Fruit fly (Drosophila melanogaster): ENCODE data around the gene CG9154.

Gene CG9154

DNA sequence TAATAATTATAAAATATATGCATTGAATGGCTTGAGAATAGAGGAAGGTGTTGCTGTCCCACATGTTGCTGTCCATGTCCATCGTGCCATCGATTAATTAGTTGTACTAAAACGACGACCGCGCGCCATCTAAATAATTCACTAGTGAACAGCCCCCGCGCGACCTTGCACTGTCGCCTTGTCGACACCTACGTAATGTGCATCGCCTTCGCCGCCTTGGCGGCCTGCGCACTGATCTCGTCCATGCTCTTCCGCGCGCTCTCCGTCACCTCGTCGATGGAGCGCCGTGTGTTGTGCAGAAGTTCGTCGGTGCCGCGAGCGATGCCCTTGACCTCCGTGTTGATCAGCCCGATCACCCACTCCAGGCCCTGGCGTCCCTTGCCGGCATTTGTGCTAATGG lies 23.6 kb downstream of the CG9154 start:
- TF ChIP-seq HLH106 (tag; optimal IDR thresholded peaks at IDR 0.05) (no peak), psq (GFP tag; optimal IDR thresholded peaks at IDR 0.05) (no peak), OdsH (GFP tag; optimal IDR thresholded peaks at IDR 0.05) (no peak), sv (GFP tag; optimal IDR thresholded peaks at IDR 0.05) (no peak), Dfd (GFP tag; optimal IDR thresholded peaks at IDR 0.05) (no peak), Vsx2 (GFP tag; optimal IDR thresholded peaks at IDR 0.05; ENCODE audit: partially characterized antibody) (no peak), h (GFP tag; optimal IDR thresholded peaks at IDR 0.05) (no peak), Dif (GFP tag; optimal IDR thresholded peaks at IDR 0.05; ENCODE audit: partially characterized antibody) (no peak)

DNA sequence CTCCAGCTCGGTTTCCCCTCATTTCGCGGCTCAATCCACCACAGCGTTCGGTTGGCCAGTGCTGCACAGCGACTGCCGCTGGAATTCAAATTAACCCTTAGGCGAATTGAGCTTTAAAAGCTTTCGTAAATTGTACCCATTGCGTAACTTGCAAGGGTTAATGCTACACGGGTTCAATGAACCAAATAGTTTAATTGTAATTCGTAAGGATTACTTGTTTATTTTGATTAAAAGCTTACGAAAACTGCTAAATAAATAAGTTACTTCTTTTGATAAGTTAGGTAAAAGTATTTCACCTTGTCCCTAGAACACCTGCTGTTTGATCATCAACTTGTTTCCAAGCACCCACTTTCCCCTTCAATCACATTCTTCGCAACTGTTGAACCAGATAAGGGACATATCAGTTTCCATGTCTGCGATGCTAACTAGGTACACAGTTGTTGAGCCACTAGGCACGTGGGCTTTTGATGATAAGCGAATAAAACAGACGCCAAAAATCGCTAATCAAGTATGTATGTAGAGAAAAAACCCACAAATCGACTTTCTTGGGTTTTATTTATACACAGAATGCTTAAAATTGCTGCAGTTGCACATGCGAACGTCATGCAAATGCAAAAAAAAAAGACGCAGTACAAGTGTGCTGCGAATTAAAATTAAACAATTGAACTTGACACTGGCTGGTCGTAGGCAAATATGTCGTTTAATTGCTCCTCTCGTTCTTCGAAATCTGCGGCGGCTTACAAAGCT lies 24.3 kb downstream of the CG9154 start, which contains the start of gene Pfas:
Gene Pfas, minus strand, starts transcription at position 79 of the 747 bp plus-strand sequence.
- TF ChIP-seq dl (GFP tag; optimal IDR thresholded peaks at IDR 0.05; ENCODE audit: insufficient read depth in 1 of 2, partially characterized antibody in 2 of 2) (no peak), Myc (optimal IDR thresholded peaks at IDR 0.05) (peak; percentile 83), OdsH (GFP tag; optimal IDR thresholded peaks at IDR 0.05) (peak; percentile 65), CG32264 (GFP tag; optimal IDR thresholded peaks at IDR 0.05) (peak; percentile 52), Sp1 (GFP tag; optimal IDR thresholded peaks at IDR 0.05) (peak; percentile 70), dsf (GFP tag; optimal IDR thresholded peaks at IDR 0.05; ENCODE audit: borderline replicate concordance) (no peak), fru (GFP tag; optimal IDR thresholded peaks at IDR 0.05) (peak; percentile 80), N (GFP tag; optimal IDR thresholded peaks at IDR 0.05) (no peak), psq (GFP tag; optimal IDR thresholded peaks at IDR 0.05) (peak; percentile 57), rgr (GFP tag; optimal IDR thresholded peaks at IDR 0.05) (peak; percentile 68), tai (GFP tag; optimal IDR thresholded peaks at IDR 0.05) (no peak), foxo (GFP tag; optimal IDR thresholded peaks at IDR 0.05) (peak in 1 of 2 experiments; percentile 74), woc (GFP tag; optimal IDR thresholded peaks at IDR 0.05) (peak; percentile 54), ey (GFP tag; optimal IDR thresholded peaks at IDR 0.05) (peak; percentile 66), h (GFP tag; optimal IDR thresholded peaks at IDR 0.05) (peak; percentile 76), br (GFP tag; optimal IDR thresholded peaks at IDR 0.05) (peak; percentile 82), CG9705 (GFP tag; optimal IDR thresholded peaks at IDR 0.05) (peak; percentile 54), Abd-B (GFP tag; optimal IDR thresholded peaks at IDR 0.05) (no peak), HLH106 (tag; optimal IDR thresholded peaks at IDR 0.05) (peak; percentile 66), Hr78 (GFP tag; optimal IDR thresholded peaks at IDR 0.05) (no peak), Rel (GFP tag; optimal IDR thresholded peaks at IDR 0.05) (no peak), Rel (tag; optimal IDR thresholded peaks at IDR 0.05) (peak; percentile 88), sv (GFP tag; optimal IDR thresholded peaks at IDR 0.05) (peak; percentile 19)

DNA sequence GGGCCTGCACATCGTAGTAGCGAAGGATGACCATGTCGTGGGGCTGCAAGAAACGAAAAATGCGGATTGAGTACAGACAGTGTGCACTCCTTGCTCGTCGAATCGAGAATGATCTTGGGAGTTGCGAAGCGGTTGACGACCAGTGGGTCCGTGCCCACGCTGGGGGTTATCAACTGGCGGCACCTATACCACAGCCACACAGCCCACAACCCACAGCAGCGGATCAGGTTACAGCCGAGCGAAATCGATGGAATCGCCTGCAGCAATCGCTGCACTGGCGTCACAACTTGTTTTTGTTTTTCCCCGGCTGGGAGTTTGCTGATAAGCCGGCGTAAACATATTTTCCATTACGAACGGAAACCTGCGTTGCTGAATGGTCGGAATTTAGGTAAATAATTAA lies 25.0 kb downstream of the CG9154 start:
- TF ChIP-seq Hnf4 (GFP tag; optimal IDR thresholded peaks at IDR 0.05) (no peak), CG32264 (GFP tag; optimal IDR thresholded peaks at IDR 0.05) (no peak), N (GFP tag; optimal IDR thresholded peaks at IDR 0.05) (no peak), pan (optimal IDR thresholded peaks at IDR 0.05) (no peak), h (GFP tag; optimal IDR thresholded peaks at IDR 0.05) (no peak), OdsH (GFP tag; optimal IDR thresholded peaks at IDR 0.05) (no peak), woc (GFP tag; optimal IDR thresholded peaks at IDR 0.05) (no peak), br (GFP tag; optimal IDR thresholded peaks at IDR 0.05) (no peak), Rel (GFP tag; optimal IDR thresholded peaks at IDR 0.05) (no peak), Rel (tag; optimal IDR thresholded peaks at IDR 0.05) (no peak), Dif (GFP tag; optimal IDR thresholded peaks at IDR 0.05; ENCODE audit: partially characterized antibody) (no peak), jim (GFP tag; optimal IDR thresholded peaks at IDR 0.05) (no peak), fru (GFP tag; optimal IDR thresholded peaks at IDR 0.05) (no peak), Dfd (GFP tag; optimal IDR thresholded peaks at IDR 0.05) (no peak), sage (GFP tag; optimal IDR thresholded peaks at IDR 0.05) (no peak), Jra (GFP tag; optimal IDR thresholded peaks at IDR 0.05) (no peak), foxo (GFP tag; optimal IDR thresholded peaks at IDR 0.05) (no peak), Abd-B (GFP tag; optimal IDR thresholded peaks at IDR 0.05) (no peak), dmrt93B (GFP tag; optimal IDR thresholded peaks at IDR 0.05) (no peak)

DNA sequence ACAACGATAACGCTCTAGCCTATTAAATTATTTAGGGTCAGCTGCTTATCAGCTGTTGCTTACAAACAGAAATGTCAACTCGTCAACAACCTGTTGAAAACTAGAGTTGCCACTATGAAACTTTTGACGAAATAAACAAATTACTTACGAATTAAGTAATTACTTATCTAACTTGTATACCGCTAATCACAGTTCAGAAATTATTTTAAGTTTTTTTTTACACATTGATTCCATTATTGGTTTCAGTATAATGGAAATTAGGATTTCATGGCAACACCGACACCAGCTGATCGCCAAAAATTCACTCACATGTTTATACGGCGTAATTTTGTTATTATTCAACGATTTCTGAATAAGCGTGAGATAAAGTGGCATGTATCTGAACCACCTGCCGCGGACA lies 32.7 kb downstream of the CG9154 start, which contains the start of the genes CG9117 and CG31643:
Gene CG9117, minus strand, starts transcription at position 73 of the 400 bp plus-strand sequence.
Gene CG31643, plus strand, starts transcription at position 288 of the 400 bp plus-strand sequence.
- peak in 1 of 2 experiments; percentile 86 for TF ChIP-seq foxo (GFP tag; optimal IDR thresholded peaks at IDR 0.05)
- peak; percentile 48 for TF ChIP-seq sv (GFP tag; optimal IDR thresholded peaks at IDR 0.05)
- TF ChIP-seq Dfd (GFP tag; optimal IDR thresholded peaks at IDR 0.05): no peak
- TF ChIP-seq Vsx2 (GFP tag; optimal IDR thresholded peaks at IDR 0.05; ENCODE audit: partially characterized antibody): no peak
- TF ChIP-seq OdsH (GFP tag; optimal IDR thresholded peaks at IDR 0.05): peak; percentile 77
- peak; percentile 76 for TF ChIP-seq ey (GFP tag; optimal IDR thresholded peaks at IDR 0.05)
- peak; percentile 65 for TF ChIP-seq GATAd (GFP tag; optimal IDR thresholded peaks at IDR 0.05)
- TF ChIP-seq tai (GFP tag; optimal IDR thresholded peaks at IDR 0.05): no peak
- no peak for TF ChIP-seq dmrt93B (GFP tag; optimal IDR thresholded peaks at IDR 0.05)
- peak; percentile 79 for TF ChIP-seq rgr (GFP tag; optimal IDR thresholded peaks at IDR 0.05)
- no peak for TF ChIP-seq CrebA (GFP tag; optimal IDR thresholded peaks at IDR 0.05; ENCODE audit: borderline replicate concordance)
- TF ChIP-seq HLH106 (tag; optimal IDR thresholded peaks at IDR 0.05): peak; percentile 64
- peak; percentile 15 for TF ChIP-seq Hr83 (GFP tag; optimal IDR thresholded peaks at IDR 0.05; ENCODE audit: poor library complexity, severe bottlenecking)
- no peak for TF ChIP-seq Myc (optimal IDR thresholded peaks at IDR 0.05)
- no peak for TF ChIP-seq brk (GFP tag; optimal IDR thresholded peaks at IDR 0.05)
- TF ChIP-seq woc (GFP tag; optimal IDR thresholded peaks at IDR 0.05): no peak
- no peak for TF ChIP-seq N (GFP tag; optimal IDR thresholded peaks at IDR 0.05)
- TF ChIP-seq Rel (GFP tag; optimal IDR thresholded peaks at IDR 0.05): no peak
- TF ChIP-seq Rel (tag; optimal IDR thresholded peaks at IDR 0.05): peak; percentile 39
- TF ChIP-seq psq (GFP tag; optimal IDR thresholded peaks at IDR 0.05): peak; percentile 59
- no peak for TF ChIP-seq usp (GFP tag; optimal IDR thresholded peaks at IDR 0.05)
- TF ChIP-seq Sp1 (GFP tag; optimal IDR thresholded peaks at IDR 0.05): peak; percentile 63
- TF ChIP-seq CG32264 (GFP tag; optimal IDR thresholded peaks at IDR 0.05): peak; percentile 18
- TF ChIP-seq CG9705 (GFP tag; optimal IDR thresholded peaks at IDR 0.05): peak; percentile 36
- TF ChIP-seq h (GFP tag; optimal IDR thresholded peaks at IDR 0.05): peak; percentile 83

Data from whole organism, wandering third instar larva.